Worm (Caenorhabditis elegans): ENCODE results near the gene Y39A3A.3.

- TF ChIP-seq ztf-7 (tag; optimal IDR thresholded peaks at IDR 0.05) (no peak), aha-1 (tag) (no peak), zag-1 (tag; optimal IDR thresholded peaks at IDR 0.05) (no peak), dpl-1 (GFP tag; optimal IDR thresholded peaks at IDR 0.05) (no peak), skn-1 (tag; optimal IDR thresholded peaks at IDR 0.05) (no peak), lsy-2 (tag; optimal IDR thresholded peaks at IDR 0.05) (peak in 1 of 2 experiments; percentile 44), snpc-4 (tag; optimal IDR thresholded peaks at IDR 0.05) (no peak), nhr-10 (tag; optimal IDR thresholded peaks at IDR 0.05) (no peak), nhr-25 (tag; optimal IDR thresholded peaks at IDR 0.05; ENCODE audit: borderline replicate concordance, insufficient read depth) (no peak), nhr-111 (GFP tag; optimal IDR thresholded peaks at IDR 0.05) (no peak), dmd-6 (GFP tag; IDR thresholded peaks at IDR 0.05) (0 out of 2 replicates have a peak, but pooled peaks have one; percentile 18), lin-15B (tag; optimal IDR thresholded peaks at IDR 0.05) (no peak)
Observed at ce11 chrIII:2089453-2089852, 21.3 kb upstream of the Y39A3A.3 start.
